Worm (Caenorhabditis elegans): ENCODE measurements around the gene clec-196.

DNA sequence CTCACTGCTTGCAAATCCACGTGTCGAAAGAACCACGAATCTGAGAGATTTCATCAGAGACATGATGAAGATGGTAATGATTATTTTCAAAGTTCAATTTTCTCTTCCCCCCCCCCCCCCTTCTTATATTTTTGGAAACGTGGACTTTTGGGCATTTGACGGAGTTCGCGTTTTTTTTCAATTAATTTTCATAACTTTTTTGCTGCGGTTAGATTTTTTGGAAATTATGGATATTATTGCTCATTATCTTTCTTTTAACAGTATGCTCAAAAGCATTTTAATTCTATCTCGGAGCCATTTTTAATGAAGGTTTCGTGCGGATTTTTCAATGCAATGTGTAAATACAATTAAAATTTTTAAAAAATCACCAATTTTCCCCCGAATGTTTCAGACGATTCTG lies 17.4 kb upstream of the clec-196 start, which contains the start of gene phyh-1:
- no peak for TF ChIP-seq pha-2 (tag; optimal IDR thresholded peaks at IDR 0.05)
- no peak for TF ChIP-seq ztf-16 (tag; optimal IDR thresholded peaks at IDR 0.05)
